Worm (Caenorhabditis elegans) whole organism, late embryonic: ENCODE results near the gene sra-33.

Experiments used
- K02D7.2 ChIP-seq: sonication (generic microtip); optimal IDR thresholded peaks from 2 replicates; lab custom pipeline; 2017; ENCODE audit warnings: mild to moderate bottlenecking, missing genetic modification characterization, missing compliant biosample characterization
- T23F11.4 ChIP-seq: fragments of 200-800 bp; sonication (Bioruptor generic); optimal IDR thresholded peaks from 2 replicates; lab custom pipeline; 2018; ENCODE audit warnings: mild to moderate bottlenecking, missing genetic modification characterization, missing compliant biosample characterization
- ahr-1 ChIP-seq: sonication (generic microtip); optimal IDR thresholded peaks from 2 replicates; lab custom pipeline; 2016; ENCODE audit warnings: missing genetic modification characterization, missing compliant biosample characterization
- ama-1 ChIP-seq: fragments of 150-350 bp; optimal IDR thresholded peaks from 2 replicates; lab custom pipeline; 2014
- ceh-14 ChIP-seq: sonication (generic microtip); optimal IDR thresholded peaks from 2 replicates; lab custom pipeline; 2016; ENCODE audit warnings: missing genotype, missing genetic modification characterization, missing compliant biosample characterization
- ceh-19 ChIP-seq: fragments of 200-800 bp; sonication (Bioruptor generic); optimal IDR thresholded peaks from 2 replicates; lab custom pipeline; 2018; ENCODE audit warnings: mild to moderate bottlenecking, missing genetic modification characterization, missing compliant biosample characterization
- ceh-2 ChIP-seq: sonication (generic microtip); optimal IDR thresholded peaks from 2 replicates; lab custom pipeline; 2016; ENCODE audit warnings: missing genotype, missing genetic modification characterization, missing compliant biosample characterization
- ceh-24 ChIP-seq: sonication (generic microtip); optimal IDR thresholded peaks from 2 replicates; lab custom pipeline; 2016; ENCODE audit warnings: mild to moderate bottlenecking, missing genetic modification characterization, missing compliant biosample characterization
- ceh-30 ChIP-seq: fragments of 150-350 bp; optimal IDR thresholded peaks from 2 replicates; lab custom pipeline; 2014; ENCODE audit warnings: missing biosample characterization, missing genetic modification characterization
- ceh-31 ChIP-seq: sonication (generic microtip); optimal IDR thresholded peaks from 2 replicates; lab custom pipeline; 2016; ENCODE audit warnings: missing genetic modification characterization, missing compliant biosample characterization
- ceh-45 ChIP-seq: fragments of 200-800 bp; sonication (Bioruptor generic); IDR thresholded peaks from 2 replicates; pipeline ENCODE4 v1.3.6; 2022; ENCODE audit warnings: missing genetic modification reagents, missing genetic modification characterization, missing compliant biosample characterization
- ceh-48 ChIP-seq: sonication (generic microtip); optimal IDR thresholded peaks from 2 replicates; lab custom pipeline; 2016; ENCODE audit warnings: missing genetic modification characterization, inconsistent platforms, missing compliant biosample characterization
- ceh-6 ChIP-seq: fragments of 200-800 bp; sonication (Bioruptor generic); optimal IDR thresholded peaks from 2 replicates; lab custom pipeline; 2018; ENCODE audit warnings: mild to moderate bottlenecking, missing genetic modification characterization, missing compliant biosample characterization
- dmd-4 ChIP-seq: sonication (generic microtip); optimal IDR thresholded peaks from 2 replicates; lab custom pipeline; 2016; ENCODE audit warnings: borderline replicate concordance, missing genetic modification characterization, missing compliant biosample characterization
- elt-4 ChIP-seq: sonication (generic microtip); optimal IDR thresholded peaks from 2 replicates; lab custom pipeline; 2016; ENCODE audit warnings: missing genetic modification characterization, missing compliant biosample characterization
- eyg-1 ChIP-seq: sonication (generic microtip); optimal IDR thresholded peaks from 2 replicates; lab custom pipeline; 2016; ENCODE audit warnings: missing genotype, missing genetic modification characterization, missing compliant biosample characterization
- fax-1 ChIP-seq: sonication (generic microtip); optimal IDR thresholded peaks from 2 replicates; lab custom pipeline; 2016; ENCODE audit warnings: missing genotype, missing genetic modification characterization, missing compliant biosample characterization
- fkh-10 ChIP-seq: fragments of 150-350 bp; optimal IDR thresholded peaks from 2 replicates; lab custom pipeline; 2014; ENCODE audit warnings: missing biosample characterization, missing genetic modification reagents, missing genetic modification characterization
- fkh-6 ChIP-seq: sonication (generic microtip); optimal IDR thresholded peaks from 2 replicates; lab custom pipeline; 2016; ENCODE audit warnings: missing genetic modification characterization, missing compliant biosample characterization
- gmeb-2 ChIP-seq: sonication (generic microtip); optimal IDR thresholded peaks from 2 replicates; lab custom pipeline; 2016; ENCODE audit warnings: missing genetic modification characterization, inconsistent platforms, missing compliant biosample characterization
- hlh-6 ChIP-seq: sonication (generic microtip); optimal IDR thresholded peaks from 2 replicates; lab custom pipeline; 2016; ENCODE audit warnings: missing genotype, missing genetic modification characterization, missing compliant biosample characterization
- hlh-8 ChIP-seq: sonication (generic microtip); optimal IDR thresholded peaks from 2 replicates; lab custom pipeline; 2016; ENCODE audit warnings: missing genotype, missing genetic modification characterization, missing compliant biosample characterization
- madf-2 ChIP-seq: sonication (generic microtip); optimal IDR thresholded peaks from 2 replicates; lab custom pipeline; 2017; ENCODE audit warnings: missing genetic modification characterization, missing compliant biosample characterization
- nhr-11 ChIP-seq: fragments of 150-350 bp; optimal IDR thresholded peaks from 2 replicates; lab custom pipeline; 2014; ENCODE audit warnings: missing biosample characterization, missing genetic modification characterization
- nhr-232 ChIP-seq: sonication (generic microtip); optimal IDR thresholded peaks from 2 replicates; lab custom pipeline; 2016; ENCODE audit warnings: missing genetic modification characterization, missing compliant biosample characterization
- npax-4 ChIP-seq: sonication (generic microtip); optimal IDR thresholded peaks from 2 replicates; lab custom pipeline; 2016; ENCODE audit warnings: missing genetic modification characterization, missing compliant biosample characterization
- odd-2 ChIP-seq: sonication (generic microtip); optimal IDR thresholded peaks from 2 replicates; lab custom pipeline; 2017; ENCODE audit warnings: antibody characterized with exemption, mild to moderate bottlenecking, missing genetic modification characterization, missing compliant biosample characterization
- pat-9 ChIP-seq: fragments of 200-800 bp; sonication (Bioruptor generic); optimal IDR thresholded peaks from 2 replicates; lab custom pipeline; 2018; ENCODE audit warnings: mild to moderate bottlenecking, missing genetic modification characterization, moderate library complexity, missing compliant biosample characterization
- pax-1 ChIP-seq: fragments of 150-350 bp; optimal IDR thresholded peaks from 2 replicates; lab custom pipeline; 2014; ENCODE audit warnings: missing biosample characterization, missing genetic modification characterization
- pha-2 ChIP-seq: sonication (generic microtip); optimal IDR thresholded peaks from 2 replicates; lab custom pipeline; 2017; ENCODE audit warnings: mild to moderate bottlenecking, missing genetic modification characterization, missing compliant biosample characterization
- pha-4 ChIP-seq: fragments of 150-350 bp; optimal IDR thresholded peaks from 2 replicates; lab custom pipeline; 2018; ENCODE audit warnings: missing biosample characterization, missing genetic modification reagents, missing genetic modification characterization
- pros-1 ChIP-seq: fragments of 150-350 bp; optimal IDR thresholded peaks from 2 replicates; lab custom pipeline; 2014; ENCODE audit warnings: missing biosample characterization, missing genetic modification reagents, missing genetic modification characterization
- ref-2 ChIP-seq: sonication (generic microtip); optimal IDR thresholded peaks from 2 replicates; lab custom pipeline; 2016; ENCODE audit warnings: missing genetic modification characterization, missing compliant biosample characterization
- rnt-1 ChIP-seq: sonication (generic microtip); optimal IDR thresholded peaks from 2 replicates; lab custom pipeline; 2016; ENCODE audit warnings: missing genetic modification characterization, missing compliant biosample characterization
- sdc-2 ChIP-seq: sonication (generic microtip); optimal IDR thresholded peaks from 2 replicates; lab custom pipeline; 2016; ENCODE audit warnings: missing genotype, missing genetic modification characterization, missing compliant biosample characterization
- sox-2 ChIP-seq: fragments of 200-800 bp; sonication (Bioruptor generic); IDR thresholded peaks from 2 replicates; pipeline ENCODE4 v1.3.6; 2022; ENCODE audit warnings: missing genetic modification reagents, missing genetic modification characterization, missing compliant biosample characterization
- syd-9 ChIP-seq: sonication (generic microtip); optimal IDR thresholded peaks from 2 replicates; lab custom pipeline; 2016; ENCODE audit warnings: mild to moderate bottlenecking, missing genetic modification characterization, moderate library complexity, missing compliant biosample characterization
- ttx-3 ChIP-seq: sonication (generic microtip); optimal IDR thresholded peaks from 2 replicates; lab custom pipeline; 2016; ENCODE audit warnings: missing genetic modification reagents, missing genetic modification characterization, missing compliant biosample characterization
- unc-42 ChIP-seq: sonication (generic microtip); optimal IDR thresholded peaks from 2 replicates; lab custom pipeline; 2016; ENCODE audit warnings: missing genotype, missing genetic modification characterization, missing compliant biosample characterization
- unc-86 ChIP-seq: sonication (generic microtip); optimal IDR thresholded peaks from 2 replicates; lab custom pipeline; 2016; ENCODE audit warnings: missing genetic modification characterization, missing compliant biosample characterization
- zip-5 ChIP-seq: sonication (generic microtip); optimal IDR thresholded peaks from 2 replicates; lab custom pipeline; 2016; ENCODE audit warnings: missing genetic modification characterization, missing compliant biosample characterization

The sra-33 gene

DNA sequence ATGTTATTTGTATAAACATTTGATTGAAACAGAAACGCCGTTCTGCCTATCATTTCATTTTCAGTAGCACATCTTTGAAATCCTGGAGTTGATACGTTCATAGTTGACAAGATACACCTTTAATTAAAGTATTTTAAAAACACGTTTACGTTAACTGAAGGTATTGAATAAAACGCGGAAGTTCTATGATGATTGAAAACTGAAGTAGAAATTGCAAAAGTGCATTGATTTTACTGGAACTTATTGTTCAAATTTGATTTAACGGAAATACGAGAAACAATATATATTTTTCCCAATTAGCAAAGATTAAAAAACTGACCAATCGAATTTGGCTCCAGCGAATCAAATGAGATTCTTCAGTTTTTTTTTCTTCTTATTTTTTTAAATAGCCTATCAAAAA lies 6.5 kb upstream of the sra-33 start, which contains the start of gene sra-34:
Gene sra-34, minus strand, starts transcription at position 101 of the 400 bp plus-strand sequence.
- TF ChIP-seq ahr-1 (tag; lab: Kevin White, UChicago): no peak
- TF ChIP-seq ceh-24: no peak
- TF ChIP-seq hlh-6: no peak
- no peak for TF ChIP-seq ttx-3 (tag; lab: Kevin White, UChicago)
- TF ChIP-seq ceh-14 (tag; lab: Kevin White, UChicago): no peak
- TF ChIP-seq ref-2: no peak
- no peak for TF ChIP-seq odd-2 (tag; lab: Kevin White, UChicago)
- TF ChIP-seq fkh-6: no peak
- no peak for TF ChIP-seq gmeb-2 (tag; lab: Kevin White, UChicago)
- TF ChIP-seq ceh-30 (tag; lab: Kevin White, UChicago): no peak
- TF ChIP-seq pax-1 (tag; lab: Kevin White, UChicago): no peak
- no peak for TF ChIP-seq ceh-48 (tag; lab: Kevin White, UChicago)
- no peak for TF ChIP-seq K02D7.2 (tag; lab: Kevin White, UChicago)
- TF ChIP-seq dmd-4 (tag; lab: Kevin White, UChicago): no peak
- TF ChIP-seq ceh-2 (tag; lab: Kevin White, UChicago): no peak
- TF ChIP-seq fkh-10 (GFP tag; lab: Kevin White, UChicago): no peak
- TF ChIP-seq ama-1 (lab: Kevin White, UChicago): no peak

- TF ChIP-seq ceh-2 (tag; lab: Kevin White, UChicago) (no peak), ref-2 (no peak), ceh-14 (tag; lab: Kevin White, UChicago) (no peak), gmeb-2 (tag; lab: Kevin White, UChicago) (no peak), pros-1 (no peak), unc-86 (tag; lab: Kevin White, UChicago) (no peak), T23F11.4 (GFP tag; lab: Kevin White, UChicago) (no peak), sdc-2 (tag; lab: Kevin White, UChicago) (no peak), hlh-8 (no peak), pha-4 (no peak), dmd-4 (tag; lab: Kevin White, UChicago) (no peak), sox-2 (GFP tag; lab: Robert Waterston, UW) (no peak), ceh-19 (GFP tag; lab: Kevin White, UChicago) (no peak), pha-2 (no peak), syd-9 (no peak)
- TF ChIP-seq, all 69 proteins: peak for 0
Observed at ce11 chrII:4540631-4541030, 3.6 kb upstream of the sra-33 start, which contains the start of gene sra-36. Gene sra-36, minus strand, starts transcription at chrII:4540731.

- TF ChIP-seq pros-1 (no peak), syd-9 (no peak), ceh-45 (no peak), elt-4 (tag; lab: Kevin White, UChicago) (no peak), eyg-1 (tag; lab: Kevin White, UChicago) (no peak), pat-9 (tag; lab: Kevin White, UChicago) (no peak), zip-5 (tag; lab: Kevin White, UChicago) (no peak), ceh-6 (GFP tag; lab: Kevin White, UChicago) (no peak), ceh-31 (no peak), ceh-14 (tag; lab: Kevin White, UChicago) (no peak), rnt-1 (tag; lab: Kevin White, UChicago) (no peak), nhr-232 (tag; lab: Kevin White, UChicago) (no peak), nhr-11 (tag; lab: Kevin White, UChicago) (no peak), ceh-19 (GFP tag; lab: Kevin White, UChicago) (no peak)
Observed at ce11 chrII:4531880-4532279, 5.2 kb downstream of the sra-33 start, which contains the start of gene sra-32. Gene sra-32, minus strand, starts transcription at chrII:4531980.

ce11 chrII:4527800-4528199 lies 9.2 kb downstream of the sra-33 start, which contains the start of gene sra-35:
Gene sra-35, minus strand, starts transcription at chrII:4527900.
- no peak for TF ChIP-seq madf-2 (tag; lab: Kevin White, UChicago)
- no peak for TF ChIP-seq npax-4 (tag; lab: Kevin White, UChicago)
- TF ChIP-seq ceh-30 (tag; lab: Kevin White, UChicago): no peak
- no peak for TF ChIP-seq unc-42 (tag; lab: Kevin White, UChicago)
- no peak for TF ChIP-seq fax-1 (tag; lab: Kevin White, UChicago)
- TF ChIP-seq hlh-6: no peak
